Fruit fly (Drosophila melanogaster) Kc167 (cell line): ENCODE measurements around the gene CG43999.

Experiments
- Myc ChIP-seq: fragments of >200 bp; optimal IDR thresholded peaks from 2 replicates; lab custom pipeline; 2017; ENCODE audit warnings: missing external identifiers
- Sin3A ChIP-seq: fragments of >200 bp; optimal IDR thresholded peaks from 2 replicates; lab custom pipeline; 2018; ENCODE audit warnings: missing external identifiers
- h ChIP-seq: fragments of >200 bp; optimal IDR thresholded peaks from 3 replicates; lab custom pipeline; 2018; ENCODE audit warnings: missing external identifiers
- insv ChIP-seq: fragments of >200 bp; optimal IDR thresholded peaks from 3 replicates; lab custom pipeline; 2018; ENCODE audit warnings: missing external identifiers
- psq ChIP-seq: fragments of >200 bp; optimal IDR thresholded peaks from 2 replicates; lab custom pipeline; 2017; ENCODE audit warnings: missing external identifiers
- ttk ChIP-seq: sonication (Bioruptor generic); optimal IDR thresholded peaks from 2 replicates; lab custom pipeline; 2017; ENCODE audit warnings: missing external identifiers

- TF ChIP-seq psq (lab: Kevin White, UChicago) (no peak), ttk (lab: Kevin White, UChicago) (no peak), insv (lab: Kevin White, UChicago) (no peak), Sin3A (lab: Kevin White, UChicago) (no peak), h (lab: Kevin White, UChicago) (no peak), Myc (no peak)
Observed at dm6 chr3R:23971208-23971607, 42.4 kb upstream of the CG43999 start.
